Fruit fly (Drosophila melanogaster) whole organism, wandering third instar larva: ENCODE data around the gene TSG101.

Source experiments
- Abd-B ChIP-seq: fragments of >200 bp; optimal IDR thresholded peaks from 2 replicates; lab custom pipeline; 2017; ENCODE audit warnings: missing biosample characterization, missing genetic modification characterization
- CG32264 ChIP-seq: fragments of 200-800 bp; sonication (Bioruptor generic); optimal IDR thresholded peaks from 2 replicates; lab custom pipeline; 2016; ENCODE audit warnings: missing biosample characterization, missing genetic modification characterization
- CG9705 ChIP-seq: fragments of 200-800 bp; sonication (Bioruptor generic); optimal IDR thresholded peaks from 2 replicates; lab custom pipeline; 2018; ENCODE audit warnings: missing biosample characterization, mild to moderate bottlenecking, missing genetic modification characterization
- CrebA ChIP-seq: fragments of 200-800 bp; sonication (Bioruptor generic); optimal IDR thresholded peaks from 2 replicates; lab custom pipeline; 2016; ENCODE audit warnings: missing biosample characterization, mild to moderate bottlenecking, missing genetic modification characterization, borderline replicate concordance
- Dfd ChIP-seq: fragments of >200 bp; optimal IDR thresholded peaks from 2 replicates; lab custom pipeline; 2017; ENCODE audit warnings: missing biosample characterization, missing genetic modification characterization
- Dif ChIP-seq: fragments of 200-275, 200-300 bp; sonication (Bioruptor generic); optimal IDR thresholded peaks from 2 replicates; lab custom pipeline; 2018; ENCODE audit warnings: missing biosample characterization, missing genetic modification characterization; ENCODE audit not compliant: partially characterized antibody
- GATAd ChIP-seq: sonication (Bioruptor generic); optimal IDR thresholded peaks from 2 replicates; lab custom pipeline; 2016; ENCODE audit warnings: missing biosample characterization, missing genetic modification characterization
- HLH106 ChIP-seq: fragments of 200-800 bp; optimal IDR thresholded peaks from 3 replicates; lab custom pipeline; 2019; ENCODE audit warnings: missing biosample characterization, mild to moderate bottlenecking, missing genetic modification characterization, moderate library complexity
- Hnf4 ChIP-seq: fragments of 200-800 bp; sonication (Bioruptor generic); optimal IDR thresholded peaks from 2 replicates; lab custom pipeline; 2016; ENCODE audit warnings: missing biosample characterization, mild to moderate bottlenecking, missing genetic modification characterization
- Hr78 ChIP-seq: fragments of >200 bp; optimal IDR thresholded peaks from 2 replicates; lab custom pipeline; 2017; ENCODE audit warnings: missing biosample characterization, missing genetic modification characterization
- Hr83 ChIP-seq: fragments of 200-300 bp; sonication (Bioruptor generic); optimal IDR thresholded peaks from 2 replicates; lab custom pipeline; 2016; ENCODE audit warnings: missing biosample characterization, mild to moderate bottlenecking, missing genetic modification characterization, moderate library complexity; ENCODE audit not compliant: poor library complexity, severe bottlenecking
- Jra ChIP-seq: sonication (Bioruptor generic); optimal IDR thresholded peaks from 2 replicates; lab custom pipeline; 2016; ENCODE audit warnings: missing biosample characterization, missing genetic modification characterization
- Mio ChIP-seq: sonication (Bioruptor generic); optimal IDR thresholded peaks from 2 replicates; lab custom pipeline; 2016; ENCODE audit warnings: missing biosample characterization, missing genetic modification characterization
- Myc ChIP-seq: fragments of >200 bp; optimal IDR thresholded peaks from 2 replicates; lab custom pipeline; 2017
- N ChIP-seq: fragments of >200 bp; optimal IDR thresholded peaks from 2 replicates; lab custom pipeline; 2018; ENCODE audit warnings: missing biosample characterization, missing external identifiers, missing genetic modification characterization
- OdsH ChIP-seq: fragments of 200-800 bp; sonication (Bioruptor generic); optimal IDR thresholded peaks from 2 replicates; lab custom pipeline; 2016; ENCODE audit warnings: missing biosample characterization, mild to moderate bottlenecking, missing genetic modification characterization
- Rel ChIP-seq, 2 experiments: fragments of 200-800 bp; sonication (Bioruptor generic) in 1 of 2; optimal IDR thresholded peaks; 2 replicates in 1 of 2; 3 replicates in 1 of 2; lab custom pipeline; 2016 to 2019; ENCODE audit warnings: mild to moderate bottlenecking in 2 of 2, missing biosample characterization in 2 of 2, missing genetic modification characterization in 2 of 2, moderate library complexity in 1 of 2
- Sp1 ChIP-seq: fragments of 200-800 bp; sonication (Bioruptor generic); optimal IDR thresholded peaks from 3 replicates; lab custom pipeline; 2019; ENCODE audit warnings: missing biosample characterization, mild to moderate bottlenecking, missing genetic modification characterization, moderate library complexity
- Vsx2 ChIP-seq: fragments of 200-300, 225-300 bp; sonication (Bioruptor generic); optimal IDR thresholded peaks from 2 replicates; lab custom pipeline; 2018; ENCODE audit warnings: missing biosample characterization, missing genetic modification characterization; ENCODE audit not compliant: partially characterized antibody
- br ChIP-seq: fragments of 200-800 bp; sonication (Bioruptor generic); optimal IDR thresholded peaks from 2 replicates; lab custom pipeline; 2016; ENCODE audit warnings: missing biosample characterization, missing genetic modification characterization
- brk ChIP-seq: fragments of 200-800 bp; sonication (Bioruptor generic); optimal IDR thresholded peaks from 2 replicates; lab custom pipeline; 2016; ENCODE audit warnings: missing biosample characterization, mild to moderate bottlenecking, missing genetic modification characterization
- dl ChIP-seq, 2 experiments: fragments of 175-275, 200-275 bp in 1 of 2; fragments of 200-275 bp in 1 of 2; sonication (Bioruptor generic); optimal IDR thresholded peaks; lab custom pipeline; 2018; ENCODE audit warnings: mild to moderate bottlenecking in 2 of 2, missing biosample characterization in 2 of 2, missing genetic modification characterization in 2 of 2, moderate library complexity in 2 of 2; ENCODE audit not compliant: partially characterized antibody in 2 of 2, insufficient read depth in 1 of 2
- dsf ChIP-seq: sonication (Bioruptor generic); optimal IDR thresholded peaks from 2 replicates; lab custom pipeline; 2016; ENCODE audit warnings: missing biosample characterization, missing genetic modification characterization, borderline replicate concordance
- ey ChIP-seq: fragments of 200-800 bp; sonication (Bioruptor generic); optimal IDR thresholded peaks from 2 replicates; lab custom pipeline; 2016; ENCODE audit warnings: missing biosample characterization, missing genetic modification characterization
- foxo ChIP-seq, 2 experiments: fragments of 200-800 bp; sonication (Bioruptor generic); optimal IDR thresholded peaks; 2 replicates in 1 of 2; 3 replicates in 1 of 2; lab custom pipeline; 2016 to 2017; ENCODE audit warnings: missing biosample characterization in 2 of 2, missing genetic modification characterization in 2 of 2
- fru ChIP-seq: fragments of 200-800 bp; sonication (Bioruptor generic); optimal IDR thresholded peaks from 3 replicates; lab custom pipeline; 2016; ENCODE audit warnings: missing biosample characterization, mild to moderate bottlenecking, missing genetic modification characterization
- h ChIP-seq: fragments of 200-800 bp; sonication (Bioruptor generic); optimal IDR thresholded peaks from 3 replicates; lab custom pipeline; 2016; ENCODE audit warnings: missing biosample characterization, mild to moderate bottlenecking, missing genetic modification characterization
- jim ChIP-seq: fragments of 175-275, 200-325 bp; sonication (Bioruptor generic); optimal IDR thresholded peaks from 2 replicates; lab custom pipeline; 2016; ENCODE audit warnings: missing biosample characterization, mild to moderate bottlenecking, missing genetic modification characterization
- lola ChIP-seq: fragments of >200 bp; optimal IDR thresholded peaks from 2 replicates; lab custom pipeline; 2017; ENCODE audit warnings: missing biosample characterization, missing genetic modification characterization
- psq ChIP-seq: fragments of 200-800 bp; sonication (Bioruptor generic); optimal IDR thresholded peaks from 3 replicates; lab custom pipeline; 2017; ENCODE audit warnings: missing biosample characterization, mild to moderate bottlenecking, missing genetic modification characterization, moderate library complexity
- rgr ChIP-seq: fragments of 200-800 bp; sonication (Bioruptor generic); optimal IDR thresholded peaks from 3 replicates; lab custom pipeline; 2016; ENCODE audit warnings: missing biosample characterization, mild to moderate bottlenecking, missing genetic modification characterization
- sage ChIP-seq: fragments of 200-800 bp; sonication (Bioruptor generic); optimal IDR thresholded peaks from 2 replicates; lab custom pipeline; 2016; ENCODE audit warnings: missing biosample characterization, mild to moderate bottlenecking, missing genetic modification characterization
- sv ChIP-seq: fragments of 200-800 bp; sonication (Bioruptor generic); optimal IDR thresholded peaks from 3 replicates; lab custom pipeline; 2016; ENCODE audit warnings: missing biosample characterization, missing genetic modification characterization
- tai ChIP-seq: sonication (Bioruptor generic); optimal IDR thresholded peaks from 2 replicates; lab custom pipeline; 2016; ENCODE audit warnings: missing biosample characterization, missing genetic modification characterization
- usp ChIP-seq: fragments of >200 bp; optimal IDR thresholded peaks from 2 replicates; lab custom pipeline; 2017; ENCODE audit warnings: missing biosample characterization, missing genetic modification characterization
- woc ChIP-seq: sonication (Bioruptor generic); optimal IDR thresholded peaks from 2 replicates; lab custom pipeline; 2016; ENCODE audit warnings: missing biosample characterization, mild to moderate bottlenecking, missing genetic modification characterization

Gene TSG101

DNA sequence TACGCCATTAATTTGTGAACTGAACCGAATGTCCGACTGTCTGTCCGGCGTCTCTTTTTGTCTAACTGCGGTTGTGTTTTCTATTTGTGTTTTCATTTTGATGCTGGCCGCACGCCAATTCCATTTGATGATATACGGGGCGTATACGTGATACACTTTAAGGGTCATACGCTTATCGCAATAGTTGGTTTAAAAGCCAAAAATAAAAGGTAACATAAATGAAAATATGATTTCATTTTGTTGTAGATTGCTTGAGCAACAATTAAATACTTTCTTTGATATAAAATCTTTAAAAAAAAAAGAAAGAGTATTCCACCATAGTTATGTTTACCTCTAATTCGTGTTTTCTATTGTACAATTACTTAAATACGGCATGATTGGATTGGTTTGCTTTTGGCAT lies 42.9 kb downstream of the TSG101 start:
- TF ChIP-seq dl (GFP tag; optimal IDR thresholded peaks at IDR 0.05; lab: Kevin White, UChicago; ENCODE audit: insufficient read depth in 1 of 2, partially characterized antibody in 2 of 2), result no peak
- no peak for TF ChIP-seq Hr83
- no peak for TF ChIP-seq Sp1 (GFP tag; lab: Kevin White, UChicago)

DNA sequence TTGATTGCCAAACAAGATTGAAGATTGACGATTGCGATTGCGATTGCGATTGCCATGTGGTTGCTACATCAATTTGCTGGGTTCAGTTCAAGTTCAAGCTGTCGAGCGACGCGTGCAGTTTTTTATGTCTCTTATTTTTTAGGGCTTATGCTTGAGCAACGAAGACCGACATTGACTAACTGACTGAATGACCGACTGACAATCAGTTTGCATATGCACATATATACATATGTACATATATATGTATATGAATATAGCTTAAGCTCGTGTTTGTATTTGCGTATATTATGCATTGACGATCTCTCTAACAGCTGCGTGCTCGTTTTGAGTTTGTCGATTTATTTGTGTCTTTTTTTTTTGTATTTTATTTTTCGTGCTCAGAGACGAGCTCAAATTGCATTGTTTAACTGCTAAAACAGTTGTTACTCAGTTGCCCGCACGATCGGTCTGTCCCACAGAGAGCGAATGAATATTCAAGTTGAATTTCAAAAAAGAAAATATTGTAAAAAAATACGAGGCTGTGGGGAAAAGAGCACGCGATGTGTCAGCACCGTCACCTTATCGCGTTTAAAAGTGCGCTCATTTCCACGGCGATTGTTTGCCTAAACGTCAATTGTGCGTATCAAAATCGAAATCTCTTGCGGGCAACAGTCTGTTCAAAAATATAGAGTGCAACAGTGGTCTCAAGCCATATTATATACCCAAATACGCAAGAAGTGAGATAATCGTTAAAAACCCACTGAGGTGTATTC lies 44.3 kb downstream of the TSG101 start:
- no peak for TF ChIP-seq Rel (GFP tag; optimal IDR thresholded peaks at IDR 0.05; lab: Kevin White, UChicago)
- TF ChIP-seq Rel (tag; optimal IDR thresholded peaks at IDR 0.05; lab: Kevin White, UChicago), result peak; percentile 9
- no peak for TF ChIP-seq Hr78
- no peak for TF ChIP-seq CG32264 (GFP tag; lab: Kevin White, UChicago)
- no peak for TF ChIP-seq Vsx2 (GFP tag; lab: Kevin White, UChicago)
- TF ChIP-seq Jra (GFP tag; lab: Kevin White, UChicago), result no peak
- TF ChIP-seq Hr83, result no peak
- no peak for TF ChIP-seq Mio (GFP tag; lab: Kevin White, UChicago)
- no peak for TF ChIP-seq tai (GFP tag; lab: Kevin White, UChicago)
- peak; percentile 18 for TF ChIP-seq h (GFP tag; lab: Kevin White, UChicago)
- no peak for TF ChIP-seq psq (GFP tag; lab: Kevin White, UChicago)
- TF ChIP-seq Myc, result no peak
- TF ChIP-seq Sp1 (GFP tag; lab: Kevin White, UChicago), result peak; percentile 27
- TF ChIP-seq Hnf4, result peak; percentile 10
- no peak for TF ChIP-seq foxo (GFP tag; optimal IDR thresholded peaks at IDR 0.05; lab: Kevin White, UChicago)
- TF ChIP-seq Dfd (GFP tag; lab: Kevin White, UChicago), result no peak
- no peak for TF ChIP-seq sage (GFP tag; lab: Kevin White, UChicago)
- TF ChIP-seq Dif, result no peak
- no peak for TF ChIP-seq usp (GFP tag; lab: Kevin White, UChicago)
- TF ChIP-seq sv, result no peak
- TF ChIP-seq jim, result no peak
- TF ChIP-seq fru, result peak; percentile 5
- no peak for TF ChIP-seq woc (GFP tag; lab: Kevin White, UChicago)
- TF ChIP-seq br (GFP tag; lab: Kevin White, UChicago), result no peak
- no peak for TF ChIP-seq ey (GFP tag; lab: Kevin White, UChicago)
- no peak for TF ChIP-seq dl (GFP tag; optimal IDR thresholded peaks at IDR 0.05; lab: Kevin White, UChicago; ENCODE audit: insufficient read depth in 1 of 2, partially characterized antibody in 2 of 2)
- no peak for TF ChIP-seq CrebA
- TF ChIP-seq dsf (GFP tag; lab: Kevin White, UChicago), result no peak
- TF ChIP-seq CG9705 (GFP tag; lab: Kevin White, UChicago), result no peak
- no peak for TF ChIP-seq HLH106 (tag; lab: Kevin White, UChicago)
- TF ChIP-seq lola (GFP tag; lab: Kevin White, UChicago), result no peak
- TF ChIP-seq Abd-B (GFP tag; lab: Kevin White, UChicago), result no peak
- TF ChIP-seq rgr (GFP tag; lab: Kevin White, UChicago), result no peak

DNA sequence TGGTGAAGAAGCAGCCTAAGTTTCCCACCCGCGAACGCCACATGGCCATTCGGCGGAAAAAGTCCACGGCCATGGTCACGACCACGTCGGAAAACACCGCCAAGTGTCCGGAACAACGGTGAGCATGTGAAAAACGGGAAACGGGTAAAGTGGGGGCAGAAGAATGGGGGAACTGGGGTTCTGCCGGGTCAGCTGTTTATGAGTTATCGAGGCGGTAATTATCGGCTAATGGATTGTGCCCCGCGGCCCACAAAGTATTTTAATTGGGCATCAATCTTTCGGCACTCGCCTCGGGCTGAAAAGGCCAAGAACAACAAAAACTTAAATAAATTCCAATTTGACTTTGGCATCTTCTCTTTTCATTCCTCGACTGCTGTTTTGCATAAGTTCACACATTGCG lies 45.2 kb downstream of the TSG101 start:
- TF ChIP-seq jim, result no peak
- no peak for TF ChIP-seq brk (GFP tag; lab: Kevin White, UChicago)
- no peak for TF ChIP-seq N
- no peak for TF ChIP-seq OdsH (GFP tag; lab: Kevin White, UChicago)
- no peak for TF ChIP-seq Hr83
- TF ChIP-seq GATAd (GFP tag; lab: Kevin White, UChicago), result no peak
- TF ChIP-seq CrebA, result no peak
- TF ChIP-seq woc (GFP tag; lab: Kevin White, UChicago), result no peak
- TF ChIP-seq, all 38 proteins: peak for 0
